Worm (Caenorhabditis elegans) whole organism, late embryonic: Measurements from ENCODE around the gene K03H1.13.

Source experiments
- C08G9.2 ChIP-seq: sonication (generic microtip); optimal IDR thresholded peaks from 2 replicates; lab custom pipeline; 2016; ENCODE audit warnings: mild to moderate bottlenecking, missing genetic modification characterization, moderate library complexity, missing compliant biosample characterization
- C38D4.7 ChIP-seq: fragments of 200-800 bp; sonication (Bioruptor generic); optimal IDR thresholded peaks from 2 replicates; lab custom pipeline; 2018; ENCODE audit warnings: mild to moderate bottlenecking, missing genetic modification characterization, moderate library complexity, missing compliant biosample characterization
- F13H6.1 ChIP-seq: sonication (generic microtip); optimal IDR thresholded peaks from 2 replicates; lab custom pipeline; 2016; ENCODE audit warnings: missing genetic modification characterization, missing compliant biosample characterization
- K02D7.2 ChIP-seq: sonication (generic microtip); optimal IDR thresholded peaks from 2 replicates; lab custom pipeline; 2017; ENCODE audit warnings: mild to moderate bottlenecking, missing genetic modification characterization, missing compliant biosample characterization
- K09A11.1 ChIP-seq: sonication (generic microtip); optimal IDR thresholded peaks from 2 replicates; lab custom pipeline; 2017; ENCODE audit warnings: antibody characterized with exemption, mild to moderate bottlenecking, missing genetic modification characterization, missing compliant biosample characterization; ENCODE audit not compliant: insufficient read depth
- T23F11.4 ChIP-seq: fragments of 200-800 bp; sonication (Bioruptor generic); optimal IDR thresholded peaks from 2 replicates; lab custom pipeline; 2018; ENCODE audit warnings: mild to moderate bottlenecking, missing genetic modification characterization, missing compliant biosample characterization
- ceh-2 ChIP-seq: sonication (generic microtip); optimal IDR thresholded peaks from 2 replicates; lab custom pipeline; 2016; ENCODE audit warnings: missing genotype, missing genetic modification characterization, missing compliant biosample characterization
- ceh-22 ChIP-seq: sonication (generic microtip); optimal IDR thresholded peaks from 2 replicates; lab custom pipeline; 2017; ENCODE audit warnings: missing biosample characterization, missing genetic modification characterization
- ceh-24 ChIP-seq: sonication (generic microtip); optimal IDR thresholded peaks from 2 replicates; lab custom pipeline; 2016; ENCODE audit warnings: mild to moderate bottlenecking, missing genetic modification characterization, missing compliant biosample characterization
- ceh-31 ChIP-seq: sonication (generic microtip); optimal IDR thresholded peaks from 2 replicates; lab custom pipeline; 2016; ENCODE audit warnings: missing genetic modification characterization, missing compliant biosample characterization
- ceh-48 ChIP-seq: sonication (generic microtip); optimal IDR thresholded peaks from 2 replicates; lab custom pipeline; 2016; ENCODE audit warnings: missing genetic modification characterization, inconsistent platforms, missing compliant biosample characterization
- ceh-6 ChIP-seq: fragments of 200-800 bp; sonication (Bioruptor generic); optimal IDR thresholded peaks from 2 replicates; lab custom pipeline; 2018; ENCODE audit warnings: mild to moderate bottlenecking, missing genetic modification characterization, missing compliant biosample characterization
- dmd-4 ChIP-seq: sonication (generic microtip); optimal IDR thresholded peaks from 2 replicates; lab custom pipeline; 2016; ENCODE audit warnings: borderline replicate concordance, missing genetic modification characterization, missing compliant biosample characterization
- dve-1 ChIP-seq: sonication (generic microtip); optimal IDR thresholded peaks from 2 replicates; lab custom pipeline; 2017; ENCODE audit warnings: antibody characterized with exemption, mild to moderate bottlenecking, missing genetic modification characterization, missing compliant biosample characterization
- elt-4 ChIP-seq: sonication (generic microtip); optimal IDR thresholded peaks from 2 replicates; lab custom pipeline; 2016; ENCODE audit warnings: missing genetic modification characterization, missing compliant biosample characterization
- ets-4 ChIP-seq: sonication (generic microtip); optimal IDR thresholded peaks from 2 replicates; lab custom pipeline; 2016; ENCODE audit warnings: missing genetic modification characterization, missing compliant biosample characterization
- eyg-1 ChIP-seq: sonication (generic microtip); optimal IDR thresholded peaks from 2 replicates; lab custom pipeline; 2016; ENCODE audit warnings: missing genotype, missing genetic modification characterization, missing compliant biosample characterization
- fkh-6 ChIP-seq: sonication (generic microtip); optimal IDR thresholded peaks from 2 replicates; lab custom pipeline; 2016; ENCODE audit warnings: missing genetic modification characterization, missing compliant biosample characterization
- hlh-15 ChIP-seq: sonication (generic microtip); optimal IDR thresholded peaks from 2 replicates; lab custom pipeline; 2016; ENCODE audit warnings: missing genetic modification characterization, missing compliant biosample characterization
- hlh-30 ChIP-seq: sonication (generic microtip); optimal IDR thresholded peaks from 2 replicates; lab custom pipeline; 2017; ENCODE audit warnings: antibody characterized with exemption, missing genetic modification characterization, missing compliant biosample characterization; ENCODE audit not compliant: insufficient read depth
- hlh-6 ChIP-seq: sonication (generic microtip); optimal IDR thresholded peaks from 2 replicates; lab custom pipeline; 2016; ENCODE audit warnings: missing genotype, missing genetic modification characterization, missing compliant biosample characterization
- lim-6 ChIP-seq: sonication (generic microtip); optimal IDR thresholded peaks from 2 replicates; lab custom pipeline; 2016; ENCODE audit warnings: missing genetic modification characterization, missing compliant biosample characterization
- lin-11 ChIP-seq: fragments of 200-800 bp; sonication (Bioruptor generic); optimal IDR thresholded peaks from 2 replicates; lab custom pipeline; 2018; ENCODE audit warnings: mild to moderate bottlenecking, missing genetic modification characterization, missing compliant biosample characterization
- madf-2 ChIP-seq: sonication (generic microtip); optimal IDR thresholded peaks from 2 replicates; lab custom pipeline; 2017; ENCODE audit warnings: missing genetic modification characterization, missing compliant biosample characterization
- mec-3 ChIP-seq: sonication (generic microtip); optimal IDR thresholded peaks from 2 replicates; lab custom pipeline; 2016; ENCODE audit warnings: borderline replicate concordance, missing genetic modification characterization, missing compliant biosample characterization
- nfya-1 ChIP-seq: sonication (generic microtip); optimal IDR thresholded peaks from 2 replicates; lab custom pipeline; 2017; ENCODE audit warnings: missing genetic modification characterization, mild to moderate bottlenecking, missing compliant biosample characterization, antibody characterized with exemption, moderate library complexity
- pag-3 ChIP-seq: sonication (generic microtip); optimal IDR thresholded peaks from 2 replicates; lab custom pipeline; 2016; ENCODE audit warnings: missing compliant biosample characterization, missing genetic modification characterization, borderline replicate concordance
- pat-9 ChIP-seq: fragments of 200-800 bp; sonication (Bioruptor generic); optimal IDR thresholded peaks from 2 replicates; lab custom pipeline; 2018; ENCODE audit warnings: mild to moderate bottlenecking, missing genetic modification characterization, moderate library complexity, missing compliant biosample characterization
- pax-1 ChIP-seq: fragments of 150-350 bp; optimal IDR thresholded peaks from 2 replicates; lab custom pipeline; 2014; ENCODE audit warnings: missing biosample characterization, missing genetic modification characterization
- pha-2 ChIP-seq: sonication (generic microtip); optimal IDR thresholded peaks from 2 replicates; lab custom pipeline; 2017; ENCODE audit warnings: mild to moderate bottlenecking, missing genetic modification characterization, missing compliant biosample characterization
- pha-4 ChIP-seq: fragments of 150-350 bp; optimal IDR thresholded peaks from 2 replicates; lab custom pipeline; 2018; ENCODE audit warnings: missing biosample characterization, missing genetic modification reagents, missing genetic modification characterization
- pros-1 ChIP-seq: fragments of 150-350 bp; optimal IDR thresholded peaks from 2 replicates; lab custom pipeline; 2014; ENCODE audit warnings: missing biosample characterization, missing genetic modification reagents, missing genetic modification characterization
- ref-2 ChIP-seq: sonication (generic microtip); optimal IDR thresholded peaks from 2 replicates; lab custom pipeline; 2016; ENCODE audit warnings: missing genetic modification characterization, missing compliant biosample characterization
- rnt-1 ChIP-seq: sonication (generic microtip); optimal IDR thresholded peaks from 2 replicates; lab custom pipeline; 2016; ENCODE audit warnings: missing genetic modification characterization, missing compliant biosample characterization
- sox-4 ChIP-seq: sonication (generic microtip); optimal IDR thresholded peaks from 2 replicates; lab custom pipeline; 2017; ENCODE audit warnings: mild to moderate bottlenecking, missing genetic modification characterization, inconsistent platforms, missing compliant biosample characterization
- tbx-2 ChIP-seq: sonication (generic microtip); optimal IDR thresholded peaks from 2 replicates; lab custom pipeline; 2016; ENCODE audit warnings: missing genetic modification characterization, missing compliant biosample characterization
- tbx-7 ChIP-seq: sonication (generic microtip); optimal IDR thresholded peaks from 2 replicates; lab custom pipeline; 2016; ENCODE audit warnings: missing genotype, missing genetic modification characterization, missing compliant biosample characterization
- unc-3 ChIP-seq, 2 experiments: fragments of 200-800 bp in 1 of 2; sonication (Bioruptor generic) in 1 of 2; sonication (generic microtip) in 1 of 2; conservative IDR thresholded peaks in 1 of 2; optimal IDR thresholded peaks in 1 of 2; 2 replicates each; pipeline versions ENCODE4 v1.3.6 to Lab custom; 2016 to 2022; ENCODE audit warnings: missing compliant biosample characterization in 2 of 2, missing genetic modification characterization in 2 of 2, missing genetic modification reagents in 1 of 2
- unc-42 ChIP-seq: sonication (generic microtip); optimal IDR thresholded peaks from 2 replicates; lab custom pipeline; 2016; ENCODE audit warnings: missing genotype, missing genetic modification characterization, missing compliant biosample characterization
- unc-55 ChIP-seq: sonication (generic microtip); optimal IDR thresholded peaks from 2 replicates; lab custom pipeline; 2017; ENCODE audit warnings: missing biosample characterization, missing genetic modification reagents, missing genetic modification characterization
- unc-86 ChIP-seq: sonication (generic microtip); optimal IDR thresholded peaks from 2 replicates; lab custom pipeline; 2016; ENCODE audit warnings: missing genetic modification characterization, missing compliant biosample characterization
- zip-5 ChIP-seq: sonication (generic microtip); optimal IDR thresholded peaks from 2 replicates; lab custom pipeline; 2016; ENCODE audit warnings: missing genetic modification characterization, missing compliant biosample characterization

K03H1.13 gene

ce11 chrIII:9956123-9956522 is 6.0 kb upstream of the K03H1.13 start, which contains the start of gene mog-1:
mog-1 (minus strand) TSS chrIII:9956215.
- TF ChIP-seq ceh-2 (tag; lab: Kevin White, UChicago) (no peak), C08G9.2 (tag; lab: Kevin White, UChicago) (no peak), C38D4.7 (GFP tag; lab: Kevin White, UChicago) (no peak), T23F11.4 (no peak), elt-4 (tag; lab: Kevin White, UChicago) (no peak), unc-55 (no peak), ceh-22 (tag; lab: Kevin White, UChicago) (no peak), rnt-1 (tag; lab: Kevin White, UChicago) (no peak), zip-5 (tag; lab: Kevin White, UChicago) (no peak), hlh-15 (tag; lab: Kevin White, UChicago) (no peak), sox-4 (tag; lab: Kevin White, UChicago) (no peak)

- TF ChIP-seq madf-2 (tag; lab: Kevin White, UChicago) (no peak), hlh-15 (tag; lab: Kevin White, UChicago) (no peak), tbx-2 (tag; lab: Kevin White, UChicago) (no peak), pag-3 (tag; lab: Kevin White, UChicago) (no peak), tbx-7 (tag; lab: Kevin White, UChicago) (no peak), hlh-6 (no peak), ceh-24 (tag; lab: Kevin White, UChicago) (no peak), unc-55 (no peak), fkh-6 (tag; lab: Kevin White, UChicago) (no peak), rnt-1 (tag; lab: Kevin White, UChicago) (no peak), ets-4 (tag; lab: Kevin White, UChicago) (no peak), dve-1 (no peak), mec-3 (tag; lab: Kevin White, UChicago) (no peak), ref-2 (tag; lab: Kevin White, UChicago) (no peak), C08G9.2 (tag; lab: Kevin White, UChicago) (no peak), unc-3 (GFP tag; conservative IDR thresholded peaks at IDR 0.05; lab: Robert Waterston, UW) (no peak), unc-3 (tag; optimal IDR thresholded peaks at IDR 0.05; lab: Kevin White, UChicago) (no peak), ceh-48 (tag; lab: Kevin White, UChicago) (no peak), F13H6.1 (tag; lab: Kevin White, UChicago) (no peak)
Observed at ce11 chrIII:9951864-9952263, 1.7 kb upstream of the K03H1.13 start, which contains the start of gene K03H1.11. K03H1.11 (minus strand) TSS chrIII:9951964.

- no peak for TF ChIP-seq ref-2 (tag; lab: Kevin White, UChicago)
- TF ChIP-seq ceh-31: no peak
- no peak for TF ChIP-seq K09A11.1 (tag; lab: Kevin White, UChicago)
- no peak for TF ChIP-seq fkh-6 (tag; lab: Kevin White, UChicago)
- TF ChIP-seq pax-1 (tag; lab: Kevin White, UChicago): no peak
- TF ChIP-seq madf-2 (tag; lab: Kevin White, UChicago): no peak
- TF ChIP-seq T23F11.4: no peak
- TF ChIP-seq lim-6 (tag; lab: Kevin White, UChicago): no peak
- no peak for TF ChIP-seq ceh-6
- no peak for TF ChIP-seq F13H6.1 (tag; lab: Kevin White, UChicago)
- no peak for TF ChIP-seq unc-55
- TF ChIP-seq, all 69 proteins: peak for 0
Observed at ce11 chrIII:9946806-9947419, 3.2 kb downstream of the K03H1.13 start, which contains the start of gene K03H1.7. K03H1.7 (plus strand) TSS chrIII:9947405.

ce11 chrIII:9944723-9945122 is 5.4 kb downstream of the K03H1.13 start, which contains the start of gene gln-2:
gln-2 (minus strand) TSS chrIII:9944823.
- TF ChIP-seq hlh-6: no peak
- TF ChIP-seq unc-42 (tag; lab: Kevin White, UChicago): no peak
- TF ChIP-seq pros-1 (tag; lab: Kevin White, UChicago): no peak
- no peak for TF ChIP-seq sox-4 (tag; lab: Kevin White, UChicago)
- TF ChIP-seq dmd-4 (tag; lab: Kevin White, UChicago): no peak
- no peak for TF ChIP-seq unc-3 (GFP tag; conservative IDR thresholded peaks at IDR 0.05; lab: Robert Waterston, UW)
- no peak for TF ChIP-seq unc-3 (tag; optimal IDR thresholded peaks at IDR 0.05; lab: Kevin White, UChicago)
- no peak for TF ChIP-seq unc-55
- TF ChIP-seq eyg-1 (tag; lab: Kevin White, UChicago): no peak
- TF ChIP-seq ceh-2 (tag; lab: Kevin White, UChicago): no peak
- TF ChIP-seq nfya-1: no peak
- TF ChIP-seq pha-2 (tag; lab: Kevin White, UChicago): no peak
- TF ChIP-seq lin-11 (tag; lab: Kevin White, UChicago): no peak
- no peak for TF ChIP-seq unc-86 (tag; lab: Kevin White, UChicago)
- TF ChIP-seq hlh-30 (tag; lab: Kevin White, UChicago): no peak
- no peak for TF ChIP-seq pat-9
- no peak for TF ChIP-seq pha-4 (tag; lab: Kevin White, UChicago)
- no peak for TF ChIP-seq K02D7.2 (tag; lab: Kevin White, UChicago)
